Worm (Caenorhabditis elegans) whole organism, young adult: ENCODE data around the gene K02C4.5.

Experiments
- D2030.7 ChIP-seq: fragments of 200-800 bp; sonication (Bioruptor generic); IDR thresholded peaks from 2 replicates; pipeline ENCODE4 v1.3.6; 2022; ENCODE audit warnings: missing genetic modification reagents, missing genetic modification characterization, missing compliant biosample characterization
- F10E7.11 ChIP-seq: sonication (generic microtip); optimal IDR thresholded peaks from 2 replicates; lab custom pipeline; 2017; ENCODE audit warnings: mild to moderate bottlenecking, missing genetic modification characterization, moderate library complexity, missing compliant biosample characterization
- F55B11.4 ChIP-seq: sonication (generic microtip); optimal IDR thresholded peaks from 2 replicates; lab custom pipeline; 2016; ENCODE audit warnings: missing compliant biosample characterization, missing genetic modification characterization, borderline replicate concordance; ENCODE audit not compliant: insufficient read depth
- K12H6.12 ChIP-seq: fragments of 200-800 bp; sonication (Bioruptor generic); optimal IDR thresholded peaks from 2 replicates; lab custom pipeline; 2018; ENCODE audit warnings: mild to moderate bottlenecking, missing genetic modification characterization, missing compliant biosample characterization
- T26A5.8 ChIP-seq: sonication (generic microtip); optimal IDR thresholded peaks from 2 replicates; lab custom pipeline; 2016; ENCODE audit warnings: missing genetic modification characterization, missing compliant biosample characterization
- Y53F4B.3 ChIP-seq: fragments of 200-800 bp; sonication (Bioruptor generic); IDR thresholded peaks from 2 replicates; pipeline ENCODE4 v1.3.6; 2022; ENCODE audit warnings: missing genetic modification reagents, missing genetic modification characterization, missing compliant biosample characterization
- Y79H2A.3 ChIP-seq: fragments of 200-800 bp; sonication (Bioruptor generic); conservative IDR thresholded peaks from 2 replicates; pipeline ENCODE4 v1.3.6; 2022; ENCODE audit warnings: missing genetic modification reagents, missing genetic modification characterization, missing compliant biosample characterization
- attf-5 ChIP-seq: fragments of 200-800 bp; sonication (Bioruptor generic); optimal IDR thresholded peaks from 2 replicates; lab custom pipeline; 2018; ENCODE audit warnings: mild to moderate bottlenecking, missing genetic modification characterization, missing compliant biosample characterization
- bed-2 ChIP-seq: fragments of 200-800 bp; sonication (Bioruptor generic); IDR thresholded peaks from 2 replicates; pipeline ENCODE4 v1.3.6; 2022; ENCODE audit warnings: missing genetic modification reagents, missing genetic modification characterization, missing compliant biosample characterization
- ccch-3 ChIP-seq: fragments of 200-800 bp; sonication (Bioruptor generic); optimal IDR thresholded peaks from 2 replicates; lab custom pipeline; 2018; ENCODE audit warnings: mild to moderate bottlenecking, missing genetic modification characterization, missing compliant biosample characterization
- cebp-1 ChIP-seq, 2 experiments: fragments of 200-800 bp in 1 of 2; sonication (Bioruptor generic) in 1 of 2; sonication (generic microtip) in 1 of 2; IDR thresholded peaks in 1 of 2; optimal IDR thresholded peaks in 1 of 2; 2 replicates each; pipeline versions ENCODE4 v1.3.6 to Lab custom; 2017 to 2022; ENCODE audit warnings: missing compliant biosample characterization in 2 of 2, missing genetic modification characterization in 2 of 2, mild to moderate bottlenecking in 1 of 2, missing genetic modification reagents in 1 of 2, moderate library complexity in 1 of 2
- ceh-27 ChIP-seq: fragments of 200-800 bp; sonication (Bioruptor generic); optimal IDR thresholded peaks from 2 replicates; lab custom pipeline; 2018; ENCODE audit warnings: mild to moderate bottlenecking, missing genetic modification characterization, moderate library complexity, missing compliant biosample characterization
- ceh-79 ChIP-seq: sonication (generic microtip); optimal IDR thresholded peaks from 2 replicates; lab custom pipeline; 2017; ENCODE audit warnings: mild to moderate bottlenecking, missing genetic modification characterization, missing compliant biosample characterization
- ceh-91 ChIP-seq: fragments of 200-800 bp; sonication (Bioruptor generic); IDR thresholded peaks from 2 replicates; pipeline ENCODE4 v1.3.6; 2022; ENCODE audit warnings: missing genetic modification reagents, missing genetic modification characterization, missing compliant biosample characterization
- dox-1 ChIP-seq: fragments of 200-800 bp; sonication (Bioruptor generic); IDR thresholded peaks from 2 replicates; pipeline ENCODE4 v1.3.6; 2022; ENCODE audit warnings: missing genetic modification reagents, missing genetic modification characterization, missing compliant biosample characterization
- egl-18 ChIP-seq: fragments of 200-800 bp; sonication (Bioruptor generic); IDR thresholded peaks from 2 replicates; pipeline ENCODE4 v1.3.6; 2022; ENCODE audit warnings: missing genetic modification reagents, missing genetic modification characterization, missing compliant biosample characterization
- egl-44 ChIP-seq: fragments of 200-800 bp; sonication (Bioruptor generic); IDR thresholded peaks from 2 replicates; pipeline ENCODE4 v1.3.6; 2022; ENCODE audit warnings: missing genetic modification reagents, missing genetic modification characterization, missing compliant biosample characterization
- fkh-3 ChIP-seq: sonication (generic microtip); optimal IDR thresholded peaks from 2 replicates; lab custom pipeline; 2016; ENCODE audit warnings: mild to moderate bottlenecking, missing genetic modification characterization, missing compliant biosample characterization
- hlh-12 ChIP-seq: sonication (generic microtip); optimal IDR thresholded peaks from 2 replicates; lab custom pipeline; 2016; ENCODE audit warnings: missing genetic modification characterization, missing compliant biosample characterization
- lin-26 ChIP-seq: fragments of 200-800 bp; sonication (Bioruptor generic); IDR thresholded peaks from 2 replicates; pipeline ENCODE4 v1.3.6; 2022; ENCODE audit warnings: missing genetic modification reagents, missing genetic modification characterization, missing compliant biosample characterization
- lir-1 ChIP-seq: fragments of 200-800 bp; sonication (Bioruptor generic); conservative IDR thresholded peaks from 2 replicates; pipeline ENCODE4 v1.3.6; 2022; ENCODE audit warnings: missing genetic modification reagents, missing genetic modification characterization, missing compliant biosample characterization
- madf-8 ChIP-seq: fragments of 200-800 bp; sonication (Bioruptor generic); conservative IDR thresholded peaks from 2 replicates; pipeline ENCODE4 v1.3.6; 2022; ENCODE audit warnings: missing genetic modification reagents, missing genetic modification characterization, missing compliant biosample characterization
- mxl-1 ChIP-seq: sonication (generic microtip); optimal IDR thresholded peaks from 2 replicates; lab custom pipeline; 2016; ENCODE audit warnings: missing genetic modification characterization, missing compliant biosample characterization
- nfya-1 ChIP-seq: sonication (generic microtip); optimal IDR thresholded peaks from 2 replicates; lab custom pipeline; 2017; ENCODE audit warnings: antibody characterized with exemption, missing compliant biosample characterization, missing genetic modification characterization, borderline replicate concordance; ENCODE audit not compliant: insufficient read depth
- nhr-80 ChIP-seq: sonication (generic microtip); optimal IDR thresholded peaks from 2 replicates; lab custom pipeline; 2016; ENCODE audit warnings: missing genetic modification characterization, missing compliant biosample characterization
- pha-4 ChIP-seq: fragments of 150-350 bp; sonication (generic microtip); optimal IDR thresholded peaks from 2 replicates; lab custom pipeline; 2014; ENCODE audit warnings: missing biosample characterization, missing genetic modification reagents, missing genetic modification characterization
- rcor-1 ChIP-seq: fragments of 200-800 bp; sonication (Bioruptor generic); IDR thresholded peaks from 2 replicates; pipeline ENCODE4 v1.3.6; 2022; ENCODE audit warnings: missing genetic modification reagents, missing genetic modification characterization, missing compliant biosample characterization
- rpc-1 ChIP-seq, 2 experiments: fragments of 150-350 bp in 1 of 2; sonication (generic microtip) in 1 of 2; optimal IDR thresholded peaks; 2 replicates each; lab custom pipeline; 2014 to 2018; ENCODE audit warnings: missing biosample characterization in 1 of 2, missing genetic modification characterization in 1 of 2, missing genetic modification reagents in 1 of 2, missing genotype in 1 of 2
- snpc-1.3 ChIP-seq: sonication (generic microtip); optimal IDR thresholded peaks from 2 replicates; lab custom pipeline; 2017; ENCODE audit warnings: missing genetic modification characterization, mild to moderate bottlenecking, missing compliant biosample characterization, antibody characterized with exemption, moderate library complexity, missing genotype, missing genetic modification reagents; ENCODE audit not compliant: insufficient read depth
- tlf-1 ChIP-seq: fragments of 200-800 bp; sonication (Bioruptor generic); optimal IDR thresholded peaks from 2 replicates; lab custom pipeline; 2018; ENCODE audit warnings: mild to moderate bottlenecking, missing genetic modification characterization, missing compliant biosample characterization
- ztf-25 ChIP-seq: fragments of 200-800 bp; sonication (Bioruptor generic); IDR thresholded peaks from 2 replicates; pipeline ENCODE4 v1.3.6; 2022; ENCODE audit warnings: missing genetic modification reagents, missing genetic modification characterization, missing compliant biosample characterization
- ztf-6 ChIP-seq: fragments of 200-800 bp; sonication (Bioruptor generic); IDR thresholded peaks from 2 replicates; pipeline ENCODE4 v1.3.6; 2022; ENCODE audit warnings: missing genetic modification reagents, missing genetic modification characterization, missing compliant biosample characterization

Gene K02C4.5

ce11 chrII:8106921-8107695 lies 28.9 kb downstream of the K02C4.5 start, which contains the start of the genes chst-1 and C41C4.9 (continued):
- TF ChIP-seq pha-4 (tag; lab: Kevin White, UChicago): no peak

DNA sequence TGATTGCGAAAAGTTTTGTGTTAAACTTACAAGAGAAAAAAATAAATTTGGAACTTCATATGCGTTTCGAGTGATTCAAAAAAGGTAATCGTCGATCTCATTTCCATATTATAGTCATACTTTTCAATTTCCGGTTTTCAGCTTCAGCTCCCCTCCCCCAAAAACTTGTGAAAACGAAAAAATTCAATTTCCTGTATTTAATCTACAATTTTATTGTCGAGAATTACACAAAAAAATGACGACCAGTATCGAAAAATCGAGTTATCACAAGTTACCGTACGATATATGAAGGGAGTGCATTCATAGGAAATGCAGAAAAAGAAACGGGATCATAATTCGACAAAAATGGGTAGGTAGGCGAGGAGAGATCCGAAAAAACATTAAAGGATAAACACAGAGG lies 33.8 kb downstream of the K02C4.5 start, which contains the start of gene lron-4:
Gene lron-4 (minus strand): TSS at position 101 of the 400 bp plus-strand sequence.
- TF ChIP-seq Y79H2A.3 (GFP tag; lab: Robert Waterston, UW) (no peak), F55B11.4 (tag; lab: Kevin White, UChicago) (no peak), Y53F4B.3 (GFP tag; lab: Robert Waterston, UW) (no peak), bed-2 (GFP tag; lab: Robert Waterston, UW) (no peak), ceh-79 (tag; lab: Kevin White, UChicago) (no peak), pha-4 (tag; lab: Kevin White, UChicago) (no peak), D2030.7 (GFP tag; lab: Robert Waterston, UW) (no peak), cebp-1 (GFP tag; IDR thresholded peaks at IDR 0.05; lab: Robert Waterston, UW) (no peak), cebp-1 (tag; optimal IDR thresholded peaks at IDR 0.05; lab: Kevin White, UChicago) (no peak), K12H6.12 (no peak), tlf-1 (GFP tag; lab: Kevin White, UChicago) (no peak), rcor-1 (GFP tag; lab: Robert Waterston, UW) (no peak), T26A5.8 (tag; lab: Kevin White, UChicago) (no peak), ccch-3 (GFP tag; lab: Kevin White, UChicago) (no peak), madf-8 (GFP tag; lab: Robert Waterston, UW) (no peak)

DNA sequence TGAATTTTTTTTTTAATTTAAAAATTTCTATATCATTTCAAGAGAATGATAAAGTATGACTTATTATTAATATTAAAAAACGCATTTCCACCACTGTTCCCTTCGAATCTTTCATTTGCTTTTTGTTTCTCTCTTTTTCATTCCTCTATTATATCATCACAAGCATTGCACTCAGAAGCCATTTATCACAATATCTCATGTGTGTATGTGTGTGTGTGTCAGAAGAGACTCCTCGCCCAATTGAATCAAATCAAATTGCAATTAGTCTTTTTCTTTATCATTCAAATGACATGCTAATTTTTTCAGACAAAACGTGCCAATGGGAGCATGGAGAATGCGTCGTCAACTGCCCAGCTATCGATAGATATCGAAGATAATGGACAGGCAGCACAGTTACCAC lies 37.9 kb downstream of the K02C4.5 start, which contains the start of gene unc-105:
Gene unc-105 (plus strand): TSS at position 301 of the 400 bp plus-strand sequence.
- TF ChIP-seq egl-44 (GFP tag; lab: Robert Waterston, UW) (no peak), dox-1 (GFP tag; lab: Robert Waterston, UW) (no peak), ztf-6 (GFP tag; lab: Robert Waterston, UW) (no peak), snpc-1.3 (tag; lab: Kevin White, UChicago) (no peak), hlh-12 (tag; lab: Kevin White, UChicago) (no peak), nhr-80 (tag; lab: Kevin White, UChicago) (no peak), ceh-27 (GFP tag; lab: Kevin White, UChicago) (no peak), rpc-1 (optimal IDR thresholded peaks at IDR 0.05; lab: Kevin White, UChicago) (no peak), rpc-1 (tag; optimal IDR thresholded peaks at IDR 0.05; lab: Kevin White, UChicago) (no peak), lir-1 (GFP tag; lab: Robert Waterston, UW) (no peak), nfya-1 (tag; lab: Kevin White, UChicago) (no peak), Y79H2A.3 (GFP tag; lab: Robert Waterston, UW) (no peak), F10E7.11 (tag; lab: Kevin White, UChicago) (no peak), egl-18 (GFP tag; lab: Robert Waterston, UW) (no peak), ceh-91 (GFP tag; lab: Robert Waterston, UW) (no peak), fkh-3 (tag; lab: Kevin White, UChicago) (no peak), ztf-25 (GFP tag; lab: Robert Waterston, UW) (no peak), mxl-1 (tag; lab: Kevin White, UChicago) (no peak), lin-26 (GFP tag; lab: Robert Waterston, UW) (no peak), attf-5 (GFP tag; lab: Kevin White, UChicago) (no peak)
- TF ChIP-seq, all 124 proteins: peak for 0
